Worm (Caenorhabditis elegans): Measurements from ENCODE around the gene sknr-1.
"Not testable (repeated sequence)": the region's sequence is repeated elsewhere in the genome, so short reads cannot be mapped to it uniquely, and the experiment has no call there.

Gene sknr-1

ce11 chrV:2638545-2638944 is 13.3 kb upstream of the sknr-1 start, which contains the start of gene W02H5.19 (continued):
- TF ChIP-seq ZK337.2 (GFP tag; IDR thresholded peaks at IDR 0.05) (peak; percentile 96), fos-1 (tag; optimal IDR thresholded peaks at IDR 0.05) (no peak), nhr-111 (GFP tag; optimal IDR thresholded peaks at IDR 0.05) (no peak), tra-1 (GFP tag; IDR thresholded peaks at IDR 0.05) (no peak), gei-8 (GFP tag; optimal IDR thresholded peaks at IDR 0.05) (no peak), madf-9 (GFP tag; conservative IDR thresholded peaks at IDR 0.05) (peak; percentile 73), dve-1 (tag; optimal IDR thresholded peaks at IDR 0.05; ENCODE audit: insufficient read depth) (peak; percentile 72)

DNA sequence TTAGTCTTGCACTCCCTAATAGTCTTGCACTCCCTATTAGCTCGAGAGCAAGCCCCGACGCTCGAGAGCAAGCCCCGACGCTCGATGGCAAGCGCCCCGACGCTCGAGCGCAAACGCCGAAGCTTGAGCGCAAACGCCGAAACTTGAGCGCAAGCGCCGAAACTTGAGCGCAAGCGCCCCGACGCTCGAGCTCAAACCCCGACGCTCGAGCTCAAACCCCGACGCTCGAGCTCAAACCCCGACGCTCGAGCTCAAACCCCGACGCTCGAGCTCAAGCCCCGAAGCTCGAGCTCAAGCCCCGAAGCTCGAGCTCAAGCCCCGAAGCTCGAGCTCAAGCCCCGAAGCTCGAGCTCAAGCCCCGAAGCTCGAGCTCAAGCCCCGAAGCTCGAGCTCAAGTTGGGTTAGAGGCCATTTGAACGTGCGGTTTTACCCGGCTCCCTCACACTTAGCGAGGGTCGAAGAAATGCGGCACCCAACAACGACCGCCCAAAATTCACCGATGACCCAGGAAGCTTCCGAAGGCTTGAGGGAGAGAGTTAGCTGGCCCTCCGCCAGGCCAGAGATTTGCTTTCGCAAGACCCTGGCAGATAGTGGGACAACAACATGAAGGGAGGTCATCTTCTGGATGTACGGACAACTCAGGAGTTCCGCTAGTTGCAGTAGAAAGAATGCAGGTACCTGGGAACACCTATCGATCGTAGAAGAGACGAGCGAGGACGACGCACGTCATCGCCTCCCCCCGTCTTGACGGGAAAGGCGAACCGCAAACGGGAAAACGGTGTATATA is 9.7 kb upstream of the sknr-1 start:
- peak; percentile 97 for TF ChIP-seq set-16 (GFP tag; IDR thresholded peaks at IDR 0.05)
- peak; percentile 33; the same call in 1 of the 2 replicates for TF ChIP-seq pha-4 (GFP tag; IDR thresholded peaks at IDR 0.05)
- not testable (repeated sequence) for TF ChIP-seq pha-4 (tag; optimal IDR thresholded peaks at IDR 0.05)
- TF ChIP-seq lim-7 (GFP tag; IDR thresholded peaks at IDR 0.05) = 0 out of 2 replicates have a peak, but pooled peaks have one; percentile 14
- peak; percentile 32 for TF ChIP-seq lin-38 (GFP tag; IDR thresholded peaks at IDR 0.05)
- 0 out of 2 replicates have a peak, but pooled peaks have one; percentile 27 for TF ChIP-seq egl-43 (GFP tag; IDR thresholded peaks at IDR 0.05)
- TF ChIP-seq dmd-8 (GFP tag; IDR thresholded peaks at IDR 0.05) = 0 out of 2 replicates have a peak, but pooled peaks have one; percentile 17
- peak; percentile 46; the same call in 1 of the 2 replicates for TF ChIP-seq arid-1 (GFP tag; conservative IDR thresholded peaks at IDR 0.05)

DNA sequence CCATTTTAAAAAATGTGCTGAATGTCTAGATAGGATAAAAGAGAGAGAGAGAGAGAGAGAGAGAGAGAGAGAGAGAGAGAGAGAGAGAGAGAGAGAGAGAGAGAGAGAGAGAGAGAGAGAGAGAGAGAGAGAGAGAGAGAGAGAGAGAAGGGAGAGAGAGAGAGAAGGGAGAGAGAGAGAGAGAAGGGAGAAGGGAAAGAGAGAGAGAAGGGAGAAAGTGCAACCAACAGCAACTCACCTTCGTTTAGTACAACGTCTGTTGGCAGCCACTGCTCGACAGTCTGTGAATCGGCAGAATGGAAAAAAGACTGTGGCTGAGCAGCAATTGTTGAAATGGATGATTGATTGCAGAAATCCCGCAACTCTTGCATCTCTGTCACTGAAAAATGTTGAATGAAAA is 1.5 kb downstream of the sknr-1 start:
- TF ChIP-seq arid-1 (GFP tag; conservative IDR thresholded peaks at IDR 0.05) (no peak), unc-62 (GFP tag; optimal IDR thresholded peaks at IDR 0.05 in 1 of 2) (peak in 1 of 2 experiments; percentile 58), unc-62 (tag; optimal IDR thresholded peaks at IDR 0.05) (no peak), aha-1 (tag) (peak; percentile 67), set-16 (GFP tag; IDR thresholded peaks at IDR 0.05) (peak; percentile 78)

DNA sequence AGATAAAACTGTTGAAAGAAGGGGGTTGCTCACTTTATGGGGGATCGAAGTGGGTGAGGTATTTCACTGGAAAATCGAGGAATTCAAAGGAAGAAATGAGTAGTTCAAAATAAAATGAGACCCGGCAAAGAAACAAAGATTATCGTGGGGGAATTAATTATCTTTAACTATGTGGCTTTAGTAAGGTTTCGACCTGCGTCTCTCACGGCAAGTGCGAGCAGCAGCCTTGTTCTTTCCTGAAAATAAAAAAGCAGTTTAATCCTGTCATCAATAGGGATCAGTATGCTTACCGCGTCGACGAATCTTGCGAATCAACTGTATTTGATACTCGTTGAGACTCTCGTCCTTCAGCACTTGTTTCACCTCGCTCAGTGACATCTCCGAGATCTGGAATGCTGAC is 3.4 kb downstream of the sknr-1 start, which contains the start of gene srh-271:
Gene srh-271, minus strand, starts transcription at position 101 of the 400 bp plus-strand sequence.
- TF ChIP-seq nhr-48 (tag; optimal IDR thresholded peaks at IDR 0.05) (no peak), nhr-77 (tag; optimal IDR thresholded peaks at IDR 0.05) (no peak), unc-62 (GFP tag; optimal IDR thresholded peaks at IDR 0.05 in 1 of 2) (no peak), unc-62 (tag; optimal IDR thresholded peaks at IDR 0.05) (no peak), lin-29 (GFP tag; IDR thresholded peaks at IDR 0.05) (no peak), ceh-20 (GFP tag; IDR thresholded peaks at IDR 0.05) (no peak), spr-1 (tag; optimal IDR thresholded peaks at IDR 0.05) (no peak), spr-3 (GFP tag; optimal IDR thresholded peaks at IDR 0.05) (no peak)

DNA sequence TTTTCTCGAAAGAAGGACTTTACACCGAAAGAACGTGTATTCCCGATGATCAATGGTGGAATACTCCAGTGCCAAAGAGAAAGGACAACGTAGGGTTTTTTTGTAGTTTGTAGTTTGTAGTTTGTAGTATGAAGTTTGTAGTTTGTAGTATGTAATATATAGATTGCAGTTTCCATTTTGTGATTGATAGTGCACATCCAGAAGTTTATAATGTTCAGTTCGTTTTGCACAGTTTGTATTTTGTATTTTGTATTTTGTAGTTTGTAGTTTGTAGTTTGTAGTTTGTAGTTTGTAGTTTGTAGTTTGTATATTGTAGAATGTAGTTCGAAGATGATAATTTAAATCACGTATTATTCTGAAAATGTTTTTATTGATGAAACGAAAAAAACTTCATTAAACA is 7.8 kb downstream of the sknr-1 start:
- TF ChIP-seq nhr-28 (tag; optimal IDR thresholded peaks at IDR 0.05) = peak; percentile 95
- TF ChIP-seq ZK546.5 (tag; optimal IDR thresholded peaks at IDR 0.05) = no peak
- TF ChIP-seq aha-1 (tag) = peak; percentile 30
- TF ChIP-seq saeg-2 (GFP tag; IDR thresholded peaks at IDR 0.05) = no peak

DNA sequence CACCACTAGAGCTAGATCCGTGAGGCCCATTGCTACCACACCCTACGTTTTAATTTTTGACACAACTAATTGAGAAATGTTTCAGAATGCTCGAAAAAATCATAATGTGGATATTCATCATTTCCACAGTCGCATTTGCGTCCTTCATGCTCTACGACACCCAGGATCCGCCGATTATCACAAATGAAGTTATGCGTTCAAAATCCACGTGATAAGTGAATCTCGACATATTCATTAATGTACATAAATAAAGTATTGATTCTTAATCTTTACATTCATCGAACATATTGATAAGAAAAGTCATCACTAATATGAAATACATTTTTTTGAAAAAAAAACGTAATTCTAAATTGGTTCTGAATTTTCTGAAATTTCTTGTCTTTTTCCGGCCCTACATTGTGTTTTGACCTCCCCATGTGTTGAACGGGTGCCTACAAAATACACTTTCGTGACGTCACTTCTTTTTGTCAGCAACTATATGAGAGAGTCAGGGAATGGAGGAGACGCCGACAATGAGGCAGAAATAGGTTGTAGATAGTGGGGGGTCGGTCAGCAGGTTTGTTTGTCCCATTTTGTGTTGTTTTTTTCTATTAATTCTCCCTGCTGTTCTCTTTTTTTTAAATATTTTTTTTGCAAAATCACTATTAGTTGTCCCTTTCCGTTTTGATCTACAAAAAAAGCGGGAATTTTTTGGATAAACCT is 10.1 kb downstream of the sknr-1 start, which contains the start of gene F53E10.1:
Gene F53E10.1, plus strand, starts transcription at position 325 of the 702 bp plus-strand sequence.
- TF ChIP-seq daf-12 (tag; optimal IDR thresholded peaks at IDR 0.05) = no peak
- peak; percentile 53 for TF ChIP-seq nhr-77 (tag; optimal IDR thresholded peaks at IDR 0.05)
- peak; percentile 57 for TF ChIP-seq mes-2 (tag; optimal IDR thresholded peaks at IDR 0.05; ENCODE audit: poor library complexity, severe bottlenecking)
- TF ChIP-seq aha-1 (tag) = peak; percentile 90
- no peak for TF ChIP-seq nhr-10 (tag; optimal IDR thresholded peaks at IDR 0.05)
- TF ChIP-seq dmd-6 (GFP tag; IDR thresholded peaks at IDR 0.05) = peak; percentile 72
- no peak for TF ChIP-seq unc-62 (GFP tag; optimal IDR thresholded peaks at IDR 0.05 in 1 of 2)
- no peak for TF ChIP-seq unc-62 (tag; optimal IDR thresholded peaks at IDR 0.05)
- no peak for TF ChIP-seq unc-130 (GFP tag; optimal IDR thresholded peaks at IDR 0.05)
- peak; percentile 48 for TF ChIP-seq nhr-6 (tag; optimal IDR thresholded peaks at IDR 0.05)
- TF ChIP-seq lsy-2 (tag; optimal IDR thresholded peaks at IDR 0.05) = peak in 1 of 2 experiments; percentile 1
- TF ChIP-seq lin-1 (GFP tag; IDR thresholded peaks at IDR 0.05) = no peak
- peak; percentile 14 to 64 for TF ChIP-seq mdl-1 (tag; optimal IDR thresholded peaks at IDR 0.05)
- TF ChIP-seq R02D3.7 (tag; optimal IDR thresholded peaks at IDR 0.05) = no peak
- no peak for TF ChIP-seq ceh-62 (tag; optimal IDR thresholded peaks at IDR 0.05)
- no peak for TF ChIP-seq zip-11 (GFP tag; IDR thresholded peaks at IDR 0.05)
- no peak for TF ChIP-seq rbr-2 (tag; optimal IDR thresholded peaks at IDR 0.05)

All from whole organism, L4 larva.